Worm (Caenorhabditis elegans) whole organism, L1 larva: Measurements from ENCODE around the gene T24C4.5.

ENCODE experiments used
- efl-1 ChIP-seq, 4 experiments: fragments of 150-350 bp; optimal IDR thresholded peaks in 3 of 4; peaks in 1 of 4; 1 replicate in 1 of 4; 2 replicates in 3 of 4; lab custom pipeline; 2014; ENCODE audit warnings: missing biosample characterization in 2 of 4, missing genetic modification characterization in 2 of 4, missing genetic modification reagents in 2 of 4
- unc-62 ChIP-seq: fragments of 150-350 bp; optimal IDR thresholded peaks from 2 replicates; lab custom pipeline; 2014; ENCODE audit warnings: missing biosample characterization, missing genetic modification reagents, missing genetic modification characterization

- TF ChIP-seq efl-1 (optimal IDR thresholded peaks at IDR 0.05; lab: Kevin White, UChicago) (no peak), efl-1 (GFP tag; optimal IDR thresholded peaks at IDR 0.05 in 1 of 2; lab: Kevin White, UChicago) (peak in 1 of 2 experiments; percentile 90), unc-62 (no peak)
Measured at ce11 chrIII:832855-833504, 46.6 kb downstream of the T24C4.5 start, which contains the start of gene zip-2.
